Worm (Caenorhabditis elegans) whole organism, L4 larva: ENCODE data around the gene rict-1.

ENCODE experiments used
- F10B5.3 ChIP-seq: sonication (generic microtip); optimal IDR thresholded peaks from 2 replicates; lab custom pipeline; 2016; ENCODE audit warnings: mild to moderate bottlenecking, missing genetic modification characterization, missing compliant biosample characterization
- F26F4.8 ChIP-seq: fragments of 200-800 bp; sonication (Bioruptor generic); conservative IDR thresholded peaks from 2 replicates; pipeline ENCODE4 v1.3.6; 2022; ENCODE audit warnings: missing genetic modification characterization, missing compliant biosample characterization
- F37D6.2 ChIP-seq: sonication (generic microtip); optimal IDR thresholded peaks from 2 replicates; lab custom pipeline; 2016; ENCODE audit warnings: mild to moderate bottlenecking, missing genetic modification characterization, missing compliant biosample characterization
- T26A8.4 ChIP-seq: fragments of 200-800 bp; sonication (Bioruptor generic); IDR thresholded peaks from 2 replicates; pipeline ENCODE4 v1.3.6; 2022; ENCODE audit warnings: missing genetic modification characterization, missing compliant biosample characterization
- Y48G9A.11 ChIP-seq: fragments of 200-800 bp; sonication (Bioruptor generic); IDR thresholded peaks from 2 replicates; pipeline ENCODE4 v1.3.6; 2022; ENCODE audit warnings: missing genetic modification reagents, missing genetic modification characterization, missing compliant biosample characterization
- Y5F2A.4 ChIP-seq: fragments of 200-800 bp; sonication (Bioruptor generic); optimal IDR thresholded peaks from 2 replicates; lab custom pipeline; 2018; ENCODE audit warnings: mild to moderate bottlenecking, missing genetic modification characterization, missing compliant biosample characterization
- Y75B8A.6 ChIP-seq: fragments of 200-800 bp; sonication (Bioruptor generic); IDR thresholded peaks from 2 replicates; pipeline ENCODE4 v1.3.6; 2022; ENCODE audit warnings: missing genetic modification reagents, missing genetic modification characterization, missing compliant biosample characterization
- ZK337.2 ChIP-seq: fragments of 200-800 bp; sonication (Bioruptor generic); IDR thresholded peaks from 2 replicates; pipeline ENCODE4 v1.3.6; 2022; ENCODE audit warnings: missing genetic modification reagents, missing genetic modification characterization, missing compliant biosample characterization
- ZK546.5 ChIP-seq, 2 experiments: sonication (generic microtip); optimal IDR thresholded peaks; 2 replicates each; lab custom pipeline; 2017; ENCODE audit warnings: missing biosample characterization in 2 of 2, missing genetic modification characterization in 2 of 2
- aha-1 ChIP-seq: fragments of 150-350 bp; peaks from one replicate; lab custom pipeline; 2014; ENCODE audit warnings: missing biosample characterization, missing genetic modification characterization
- ama-1 ChIP-seq: fragments of 150-350 bp; optimal IDR thresholded peaks from 2 replicates; lab custom pipeline; 2014; ENCODE audit warnings: inconsistent platforms, mixed read lengths
- arid-1 ChIP-seq: fragments of 200-800 bp; sonication (Bioruptor generic); conservative IDR thresholded peaks from 2 replicates; pipeline ENCODE4 v1.3.6; 2022; ENCODE audit warnings: missing genetic modification reagents, missing genetic modification characterization, missing compliant biosample characterization
- ceh-20 ChIP-seq: fragments of 200-800 bp; sonication (Bioruptor generic); IDR thresholded peaks from 2 replicates; pipeline ENCODE4 v1.3.6; 2022; ENCODE audit warnings: missing genetic modification reagents, missing genetic modification characterization, missing compliant biosample characterization
- ceh-44 ChIP-seq: fragments of 200-800 bp; sonication (Bioruptor generic); IDR thresholded peaks from 2 replicates; pipeline ENCODE4 v1.3.6; 2022; ENCODE audit warnings: missing genetic modification reagents, missing genetic modification characterization, missing compliant biosample characterization
- ceh-62 ChIP-seq: sonication (generic microtip); optimal IDR thresholded peaks from 2 replicates; lab custom pipeline; 2017; ENCODE audit warnings: missing biosample characterization, missing genetic modification characterization
- ctbp-1 ChIP-seq: fragments of 200-800 bp; sonication (Bioruptor generic); IDR thresholded peaks from 2 replicates; pipeline ENCODE4 v1.3.6; 2022; ENCODE audit warnings: missing genetic modification reagents, missing genetic modification characterization, missing compliant biosample characterization
- daf-16 ChIP-seq, 3 experiments: sonication (generic microtip); optimal IDR thresholded peaks; 2 replicates each; lab custom pipeline; 2016 to 2017; ENCODE audit warnings: missing genetic modification characterization in 3 of 3, missing genetic modification reagents in 3 of 3, mild to moderate bottlenecking in 2 of 3, missing compliant biosample characterization in 2 of 3, missing biosample characterization in 1 of 3, moderate library complexity in 1 of 3
- dmd-8 ChIP-seq: fragments of 200-800 bp; sonication (Bioruptor generic); IDR thresholded peaks from 2 replicates; pipeline ENCODE4 v1.3.6; 2022; ENCODE audit warnings: missing genetic modification characterization, missing compliant biosample characterization
- dmd-9 ChIP-seq: fragments of 200-800 bp; sonication (Bioruptor generic); IDR thresholded peaks from 2 replicates; pipeline ENCODE4 v1.3.6; 2022; ENCODE audit warnings: missing genetic modification reagents, missing genetic modification characterization, missing compliant biosample characterization
- dpl-1 ChIP-seq: fragments of 150-350 bp; optimal IDR thresholded peaks from 2 replicates; lab custom pipeline; 2014; ENCODE audit warnings: missing biosample characterization, missing genetic modification reagents, missing genetic modification characterization
- dve-1 ChIP-seq: sonication (generic microtip); optimal IDR thresholded peaks from 2 replicates; lab custom pipeline; 2017; ENCODE audit warnings: antibody characterized with exemption, mild to moderate bottlenecking, missing genetic modification characterization, missing compliant biosample characterization; ENCODE audit not compliant: insufficient read depth
- egl-27 ChIP-seq: sonication (generic microtip); optimal IDR thresholded peaks from 3 replicates; lab custom pipeline; 2017; ENCODE audit warnings: missing biosample characterization, missing genetic modification reagents, missing genetic modification characterization
- fkh-10 ChIP-seq: fragments of 150-350 bp; optimal IDR thresholded peaks from 2 replicates; lab custom pipeline; 2014; ENCODE audit warnings: missing biosample characterization, missing genetic modification reagents, missing genetic modification characterization
- fos-1 ChIP-seq: fragments of 150-350 bp; optimal IDR thresholded peaks from 2 replicates; lab custom pipeline; 2014; ENCODE audit warnings: missing biosample characterization, missing genetic modification characterization
- hif-1 ChIP-seq, 2 experiments: sonication (generic microtip); optimal IDR thresholded peaks; 2 replicates each; lab custom pipeline; 2016 to 2017; ENCODE audit warnings: missing compliant biosample characterization in 2 of 2, missing genetic modification characterization in 2 of 2, missing genetic modification reagents in 2 of 2, missing genotype in 2 of 2, mild to moderate bottlenecking in 1 of 2
- hlh-30 ChIP-seq: sonication (generic microtip); optimal IDR thresholded peaks from 2 replicates; lab custom pipeline; 2017; ENCODE audit warnings: antibody characterized with exemption, mild to moderate bottlenecking, missing genetic modification characterization, missing compliant biosample characterization; ENCODE audit not compliant: insufficient read depth
- lin-1 ChIP-seq: fragments of 200-800 bp; sonication (Bioruptor generic); IDR thresholded peaks from 2 replicates; pipeline ENCODE4 v1.3.6; 2022; ENCODE audit warnings: missing genetic modification reagents, missing genetic modification characterization, missing compliant biosample characterization
- lin-13 ChIP-seq: fragments of 150-350 bp; optimal IDR thresholded peaks from 2 replicates; lab custom pipeline; 2014; ENCODE audit warnings: missing biosample characterization, missing genetic modification reagents, missing genetic modification characterization
- lir-3 ChIP-seq: sonication (generic microtip); optimal IDR thresholded peaks from 2 replicates; lab custom pipeline; 2016; ENCODE audit warnings: mild to moderate bottlenecking, missing genetic modification characterization, missing compliant biosample characterization
- mep-1 ChIP-seq: fragments of 150-350 bp; sonication (generic microtip); optimal IDR thresholded peaks from 3 replicates; lab custom pipeline; 2014; ENCODE audit warnings: missing biosample characterization, missing genetic modification characterization
- mes-2 ChIP-seq: sonication (generic microtip); optimal IDR thresholded peaks from 2 replicates; lab custom pipeline; 2016; ENCODE audit warnings: missing genotype, mild to moderate bottlenecking, missing genetic modification characterization, missing compliant biosample characterization; ENCODE audit not compliant: poor library complexity, severe bottlenecking
- nhr-111 ChIP-seq: fragments of 200-800 bp; sonication (Bioruptor generic); optimal IDR thresholded peaks from 2 replicates; lab custom pipeline; 2018; ENCODE audit warnings: mild to moderate bottlenecking, missing genetic modification characterization, missing compliant biosample characterization
- nhr-25 ChIP-seq: sonication (generic microtip); optimal IDR thresholded peaks from 2 replicates; lab custom pipeline; 2017; ENCODE audit warnings: missing genetic modification characterization, mild to moderate bottlenecking, missing compliant biosample characterization, antibody characterized with exemption, moderate library complexity, borderline replicate concordance; ENCODE audit not compliant: insufficient read depth
- nhr-48 ChIP-seq: sonication (generic microtip); optimal IDR thresholded peaks from 2 replicates; lab custom pipeline; 2016; ENCODE audit warnings: mild to moderate bottlenecking, missing genetic modification characterization, missing compliant biosample characterization
- pha-4 ChIP-seq, 2 experiments: fragments of 150-350 bp in 1 of 2; fragments of 200-800 bp in 1 of 2; sonication (Bioruptor generic) in 1 of 2; IDR thresholded peaks in 1 of 2; optimal IDR thresholded peaks in 1 of 2; 2 replicates each; pipeline versions ENCODE4 v1.3.6 to Lab custom; 2014 to 2022; ENCODE audit warnings: missing genetic modification characterization in 2 of 2, missing genetic modification reagents in 2 of 2, missing biosample characterization in 1 of 2, missing compliant biosample characterization in 1 of 2
- pqm-1 ChIP-seq: sonication (generic microtip); optimal IDR thresholded peaks from 2 replicates; lab custom pipeline; 2017; ENCODE audit warnings: missing biosample characterization, missing genetic modification characterization
- rbr-2 ChIP-seq: sonication (generic microtip); optimal IDR thresholded peaks from 2 replicates; lab custom pipeline; 2016; ENCODE audit warnings: missing genotype, missing genetic modification characterization, missing compliant biosample characterization
- sdz-12 ChIP-seq: fragments of 200-800 bp; sonication (Bioruptor generic); optimal IDR thresholded peaks from 2 replicates; lab custom pipeline; 2018; ENCODE audit warnings: mild to moderate bottlenecking, missing genetic modification characterization, missing compliant biosample characterization
- snpc-4 ChIP-seq: fragments of 150-350 bp; optimal IDR thresholded peaks from 2 replicates; lab custom pipeline; 2014; ENCODE audit warnings: missing biosample characterization, missing genetic modification characterization
- spr-1 ChIP-seq: sonication (generic microtip); optimal IDR thresholded peaks from 2 replicates; lab custom pipeline; 2016; ENCODE audit warnings: mild to moderate bottlenecking, missing genetic modification characterization, missing compliant biosample characterization
- tra-1 ChIP-seq: fragments of 200-800 bp; sonication (Bioruptor generic); IDR thresholded peaks from 2 replicates; pipeline ENCODE4 v1.3.6; 2022; ENCODE audit warnings: missing genetic modification reagents, missing genetic modification characterization, missing compliant biosample characterization
- unc-130 ChIP-seq: sonication (generic microtip); optimal IDR thresholded peaks from 2 replicates; lab custom pipeline; 2016; ENCODE audit warnings: missing genetic modification reagents, missing genetic modification characterization, missing compliant biosample characterization
- unc-39 ChIP-seq: sonication (generic microtip); optimal IDR thresholded peaks from 2 replicates; lab custom pipeline; 2017; ENCODE audit warnings: missing biosample characterization, missing genetic modification characterization
- zag-1 ChIP-seq: fragments of 150-350 bp; optimal IDR thresholded peaks from 2 replicates; lab custom pipeline; 2014; ENCODE audit warnings: missing biosample characterization, missing genetic modification characterization
- zfp-3 ChIP-seq: fragments of 200-800 bp; sonication (Bioruptor generic); conservative IDR thresholded peaks from 2 replicates; pipeline ENCODE4 v1.3.6; 2022; ENCODE audit warnings: missing genetic modification reagents, missing genetic modification characterization, missing compliant biosample characterization
- ztf-7 ChIP-seq: fragments of 150-350 bp; optimal IDR thresholded peaks from 2 replicates; lab custom pipeline; 2014; ENCODE audit warnings: missing biosample characterization, missing genetic modification characterization

rict-1 gene

ce11 chrII:13159869-13160268, 43.3 kb upstream of the rict-1 start (continued):
- TF ChIP-seq arid-1 (GFP tag; lab: Robert Waterston, UW) (no peak), spr-1 (tag; lab: Kevin White, UChicago) (peak; percentile 4), Y5F2A.4 (GFP tag; lab: Kevin White, UChicago) (peak; percentile 1), zfp-3 (GFP tag; lab: Robert Waterston, UW) (no peak), Y75B8A.6 (GFP tag; lab: Robert Waterston, UW) (no peak), pqm-1 (tag; lab: Kevin White, UChicago) (no peak), F10B5.3 (tag; lab: Kevin White, UChicago) (no peak), nhr-25 (tag; lab: Kevin White, UChicago) (no peak), zag-1 (tag; lab: Kevin White, UChicago) (no peak), sdz-12 (GFP tag; lab: Kevin White, UChicago) (no peak), aha-1 (tag; lab: Kevin White, UChicago) (peak; percentile 43), T26A8.4 (peak; percentile 60; the same call in 1 of the 2 replicates), ama-1 (lab: Kevin White, UChicago) (no peak), egl-27 (tag; lab: Kevin White, UChicago) (no peak), hlh-30 (tag; lab: Kevin White, UChicago) (no peak)
- TF ChIP-seq, all 104 proteins: peak for 5

ce11 chrII:13156971-13157370, 40.4 kb upstream of the rict-1 start, which contains the start of the genes hpr-17 and F32A11.1:
Gene hpr-17, minus strand, starts transcription at chrII:13157047.
Gene F32A11.1, plus strand, starts transcription at chrII:13157329.
- no peak for TF ChIP-seq lin-1 (GFP tag; lab: Robert Waterston, UW)
- TF ChIP-seq ama-1 (lab: Kevin White, UChicago) = peak; percentile 55
- no peak for TF ChIP-seq dmd-8 (GFP tag; lab: Robert Waterston, UW)
- TF ChIP-seq mep-1 (tag; lab: Kevin White, UChicago) = peak; percentile 84
- 0 out of 2 replicates have a peak, but pooled peaks have one; percentile 40 for TF ChIP-seq dmd-9 (GFP tag; lab: Robert Waterston, UW)
- peak in 1 of 2 experiments; percentile 77 for TF ChIP-seq daf-16 (GFP tag; optimal IDR thresholded peaks at IDR 0.05; lab: Kevin White, UChicago)
- peak; percentile 61 for TF ChIP-seq daf-16 (tag; optimal IDR thresholded peaks at IDR 0.05; lab: Kevin White, UChicago)
- TF ChIP-seq dve-1 (tag; lab: Kevin White, UChicago) = peak; percentile 83
- no peak for TF ChIP-seq arid-1 (GFP tag; lab: Robert Waterston, UW)
- TF ChIP-seq sdz-12 (GFP tag; lab: Kevin White, UChicago) = no peak
- TF ChIP-seq nhr-48 (tag; lab: Kevin White, UChicago) = peak; percentile 46
- TF ChIP-seq lin-13 (GFP tag; lab: Kevin White, UChicago) = peak; percentile 65
- TF ChIP-seq hif-1 (tag; optimal IDR thresholded peaks at IDR 0.05; lab: Kevin White, UChicago) = peak in 1 of 2 experiments; percentile 66
- TF ChIP-seq zag-1 (tag; lab: Kevin White, UChicago) = no peak
- TF ChIP-seq fkh-10 (GFP tag; lab: Kevin White, UChicago) = peak; percentile 68
- TF ChIP-seq unc-130 = peak; percentile 0
- TF ChIP-seq ctbp-1 (GFP tag; lab: Robert Waterston, UW) = no peak
- TF ChIP-seq ceh-44 (GFP tag; lab: Robert Waterston, UW) = no peak
- no peak for TF ChIP-seq fos-1
- TF ChIP-seq pha-4 (GFP tag; IDR thresholded peaks at IDR 0.05; lab: Robert Waterston, UW) = peak; percentile 64; the same call in 1 of the 2 replicates
- TF ChIP-seq pha-4 (tag; optimal IDR thresholded peaks at IDR 0.05; lab: Kevin White, UChicago) = peak; percentile 54
- no peak for TF ChIP-seq Y5F2A.4 (GFP tag; lab: Kevin White, UChicago)
- peak; percentile 46 for TF ChIP-seq F37D6.2 (tag; lab: Kevin White, UChicago)
- peak; percentile 24 for TF ChIP-seq spr-1 (tag; lab: Kevin White, UChicago)
- TF ChIP-seq ceh-20 (GFP tag; lab: Robert Waterston, UW) = peak; percentile 71
- TF ChIP-seq unc-39 (tag; lab: Kevin White, UChicago) = no peak
- no peak for TF ChIP-seq ceh-62
- TF ChIP-seq nhr-111 = no peak
- 0 out of 2 replicates have a peak, but pooled peaks have one; percentile 35 for TF ChIP-seq Y48G9A.11 (GFP tag; lab: Robert Waterston, UW)
- TF ChIP-seq lir-3 = no peak
- no peak for TF ChIP-seq tra-1 (GFP tag; lab: Robert Waterston, UW)
- no peak for TF ChIP-seq ZK337.2
- peak; percentile 86 for TF ChIP-seq T26A8.4
- no peak for TF ChIP-seq ZK546.5 (tag; optimal IDR thresholded peaks at IDR 0.05; lab: Kevin White, UChicago)
- peak; percentile 51 for TF ChIP-seq snpc-4 (tag; lab: Kevin White, UChicago)
- no peak for TF ChIP-seq F26F4.8 (GFP tag; lab: Robert Waterston, UW)
- peak; percentile 80 for TF ChIP-seq mes-2
- TF ChIP-seq rbr-2 (tag; lab: Kevin White, UChicago) = peak; percentile 72
- TF ChIP-seq dpl-1 = peak; percentile 98
- no peak for TF ChIP-seq egl-27 (tag; lab: Kevin White, UChicago)
- peak; percentile 67 for TF ChIP-seq ztf-7
